Worm (Caenorhabditis elegans): ENCODE data around the gene max-1.
A peak's percentile ranks its signal among the peaks of the same experiment; 100 is the strongest.

Gene max-1

ce11 chrV:13075432-13075831, 44.6 kb downstream of the max-1 start:
- TF ChIP-seq ztf-16 (tag; optimal IDR thresholded peaks at IDR 0.05) (no peak), ceh-30 (tag; optimal IDR thresholded peaks at IDR 0.05) (no peak), nhr-232 (tag; optimal IDR thresholded peaks at IDR 0.05) (no peak), ceh-48 (tag; optimal IDR thresholded peaks at IDR 0.05) (no peak), pros-1 (tag; optimal IDR thresholded peaks at IDR 0.05) (no peak), ama-1 (optimal IDR thresholded peaks at IDR 0.05) (no peak), C38D4.7 (GFP tag; optimal IDR thresholded peaks at IDR 0.05) (no peak), hlh-13 (GFP tag; optimal IDR thresholded peaks at IDR 0.05) (no peak), lin-11 (tag; optimal IDR thresholded peaks at IDR 0.05) (no peak), ceh-2 (tag; optimal IDR thresholded peaks at IDR 0.05) (no peak), pha-2 (tag; optimal IDR thresholded peaks at IDR 0.05) (no peak), ceh-6 (GFP tag; optimal IDR thresholded peaks at IDR 0.05) (no peak), ceh-19 (GFP tag; optimal IDR thresholded peaks at IDR 0.05) (no peak), fax-1 (tag; optimal IDR thresholded peaks at IDR 0.05) (no peak), hlh-15 (tag; optimal IDR thresholded peaks at IDR 0.05) (no peak), syd-9 (tag; optimal IDR thresholded peaks at IDR 0.05) (no peak), ceh-18 (tag; optimal IDR thresholded peaks at IDR 0.05) (no peak), ets-4 (tag; optimal IDR thresholded peaks at IDR 0.05) (no peak)

ce11 chrV:13074148-13074547, 45.9 kb downstream of the max-1 start:
- TF ChIP-seq mec-3 (tag; optimal IDR thresholded peaks at IDR 0.05; ENCODE audit: borderline replicate concordance) (no peak), ceh-14 (tag; optimal IDR thresholded peaks at IDR 0.05) (no peak), unc-42 (tag; optimal IDR thresholded peaks at IDR 0.05) (peak; percentile 31)

ce11 chrV:13073145-13073544, 46.9 kb downstream of the max-1 start:
- TF ChIP-seq ceh-22 (tag; optimal IDR thresholded peaks at IDR 0.05): no peak
- TF ChIP-seq che-1 (tag; optimal IDR thresholded peaks at IDR 0.05): no peak
- TF ChIP-seq ceh-30 (tag; optimal IDR thresholded peaks at IDR 0.05): no peak
- no peak for TF ChIP-seq ttx-3 (tag; optimal IDR thresholded peaks at IDR 0.05)
- TF ChIP-seq pax-1 (tag; optimal IDR thresholded peaks at IDR 0.05): no peak
- no peak for TF ChIP-seq ceh-24 (tag; optimal IDR thresholded peaks at IDR 0.05)
- TF ChIP-seq odd-2 (tag; optimal IDR thresholded peaks at IDR 0.05): no peak
- no peak for TF ChIP-seq tbx-2 (tag; optimal IDR thresholded peaks at IDR 0.05)
- TF ChIP-seq ceh-14 (tag; optimal IDR thresholded peaks at IDR 0.05): no peak
- no peak for TF ChIP-seq gmeb-2 (tag; optimal IDR thresholded peaks at IDR 0.05)
- no peak for TF ChIP-seq ahr-1 (tag; optimal IDR thresholded peaks at IDR 0.05)
- TF ChIP-seq unc-86 (tag; optimal IDR thresholded peaks at IDR 0.05): no peak
- no peak for TF ChIP-seq madf-2 (tag; optimal IDR thresholded peaks at IDR 0.05)
- TF ChIP-seq mec-3 (tag; optimal IDR thresholded peaks at IDR 0.05; ENCODE audit: borderline replicate concordance): no peak
- no peak for TF ChIP-seq unc-55 (GFP tag; optimal IDR thresholded peaks at IDR 0.05)

ce11 chrV:13071052-13071451, 49.0 kb downstream of the max-1 start, which contains the start of gene C34B4.3:
Gene C34B4.3, minus strand, starts transcription at chrV:13071152.
- TF ChIP-seq C08G9.2 (tag; optimal IDR thresholded peaks at IDR 0.05) (no peak), sdc-2 (tag; optimal IDR thresholded peaks at IDR 0.05) (no peak), unc-55 (GFP tag; optimal IDR thresholded peaks at IDR 0.05) (no peak), Y22D7AL.16 (tag; optimal IDR thresholded peaks at IDR 0.05) (no peak), elt-4 (tag; optimal IDR thresholded peaks at IDR 0.05) (no peak), dmd-4 (tag; optimal IDR thresholded peaks at IDR 0.05; ENCODE audit: borderline replicate concordance) (no peak), fkh-6 (tag; optimal IDR thresholded peaks at IDR 0.05) (no peak)
